Fruit fly (Drosophila melanogaster) S2 (cell line): Measurements from ENCODE around the gene Nep2.

ENCODE experiments used
- CG8478 ChIP-seq: fragments of >200 bp; optimal IDR thresholded peaks from 2 replicates; lab custom pipeline; 2018
- CTCF ChIP-seq, 2 experiments: fragments of >200 bp; optimal IDR thresholded peaks; 2 replicates each; lab custom pipeline; 2018

Nep2 gene

DNA sequence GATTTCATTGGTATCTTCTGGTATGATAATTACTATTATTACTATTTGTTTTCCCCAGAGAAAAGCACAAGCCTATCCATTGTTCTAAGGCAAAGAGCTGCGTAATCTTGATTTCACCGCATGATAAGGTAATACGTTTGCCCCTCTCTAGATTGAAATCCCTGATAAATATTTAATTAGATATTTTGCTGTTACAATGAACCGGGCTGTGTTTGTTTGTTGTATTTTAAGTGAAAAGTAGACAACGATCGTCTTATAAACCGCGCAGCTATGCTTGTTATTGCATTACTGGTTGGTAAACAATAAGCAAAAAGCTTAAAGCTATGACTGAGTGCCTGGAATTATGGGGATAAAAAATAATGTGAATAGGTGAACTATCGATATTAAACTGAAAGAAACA is 36.9 kb downstream of the Nep2 start:
- TF ChIP-seq CG8478 (lab: Kevin White, UChicago), result no peak
- no peak for TF ChIP-seq CTCF (optimal IDR thresholded peaks at IDR 0.05; lab: Kevin White, UChicago)

DNA sequence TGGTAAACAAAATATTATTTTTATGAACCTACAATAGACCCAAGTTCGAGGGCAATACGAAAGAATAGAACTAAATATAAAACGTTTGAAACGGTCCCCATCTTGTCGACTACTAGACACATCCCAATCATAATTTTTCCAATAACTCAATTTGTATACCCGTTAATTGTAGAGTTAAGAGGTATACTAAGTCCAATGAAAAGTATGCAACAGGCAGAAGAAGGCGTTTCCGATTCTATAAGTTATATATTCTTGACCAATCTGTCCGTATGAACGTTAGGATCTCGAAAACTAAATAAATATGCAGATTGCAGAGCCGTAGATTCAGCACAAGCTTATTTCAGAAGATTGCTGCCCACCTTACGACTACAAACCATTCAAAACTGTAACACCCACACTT is 41.2 kb downstream of the Nep2 start, which contains the start of gene CG33927:
TSS of gene CG33927 (minus strand) at position 101 of the 400 bp plus-strand sequence.
- TF ChIP-seq CG8478 (lab: Kevin White, UChicago) (no peak), CTCF (optimal IDR thresholded peaks at IDR 0.05; lab: Kevin White, UChicago) (no peak)

DNA sequence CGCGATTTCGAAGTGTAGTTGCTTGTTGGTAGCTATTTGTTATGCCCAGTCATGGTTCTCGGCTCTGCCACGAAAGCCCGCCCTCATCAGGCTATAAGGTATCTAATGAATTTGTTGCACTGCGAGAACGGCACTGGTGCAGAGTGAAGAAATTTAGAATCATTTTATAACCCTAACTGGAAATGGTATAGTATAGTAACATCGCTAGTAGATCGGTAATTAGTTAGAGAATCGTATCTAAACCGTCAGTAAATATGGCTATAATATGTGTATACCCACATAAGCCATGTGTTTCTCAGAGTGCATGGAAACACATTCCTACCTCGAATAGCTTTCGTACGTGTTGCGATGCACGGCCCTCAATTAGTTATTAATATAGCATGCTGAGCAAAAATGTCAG is 44.5 kb downstream of the Nep2 start:
- TF ChIP-seq CTCF (optimal IDR thresholded peaks at IDR 0.05; lab: Kevin White, UChicago) (no peak), CG8478 (lab: Kevin White, UChicago) (no peak)

dm6 chr3R:4684811-4685210 is 46.9 kb downstream of the Nep2 start:
- TF ChIP-seq CTCF (optimal IDR thresholded peaks at IDR 0.05; lab: Kevin White, UChicago), result peak; percentile 79 to 80

- no peak for TF ChIP-seq CTCF (optimal IDR thresholded peaks at IDR 0.05; lab: Kevin White, UChicago)
- TF ChIP-seq CG8478 (lab: Kevin White, UChicago), result no peak
Measured at dm6 chr3R:4678362-4678761, 53.3 kb downstream of the Nep2 start.

- TF ChIP-seq CG8478 (lab: Kevin White, UChicago) (no peak), CTCF (optimal IDR thresholded peaks at IDR 0.05; lab: Kevin White, UChicago) (no peak)
Measured at dm6 chr3R:4676981-4677665, 54.6 kb downstream of the Nep2 start.
